Worm (Caenorhabditis elegans): ENCODE data around the gene gars-1.

gars-1 gene

ce11 chrIII:5140559-5140958 lies 22.9 kb downstream of the gars-1 start (continued):
- peak; percentile 29 for TF ChIP-seq elt-2 (tag; optimal IDR thresholded peaks at IDR 0.05)
- no peak for TF ChIP-seq efl-1 (optimal IDR thresholded peaks at IDR 0.05)
- TF ChIP-seq efl-1 (GFP tag; optimal IDR thresholded peaks at IDR 0.05 in 1 of 2), result peak in 1 of 2 experiments; percentile 74
- TF ChIP-seq pax-3 (tag; optimal IDR thresholded peaks at IDR 0.05), result no peak
- no peak for TF ChIP-seq nhr-76 (tag; optimal IDR thresholded peaks at IDR 0.05)
- TF ChIP-seq aha-1 (tag; optimal IDR thresholded peaks at IDR 0.05), result no peak
- peak in 1 of 2 experiments; percentile 1 for TF ChIP-seq mdl-1 (tag; optimal IDR thresholded peaks at IDR 0.05)
- no peak for TF ChIP-seq ztf-4 (tag; optimal IDR thresholded peaks at IDR 0.05)
- no peak for TF ChIP-seq zip-4 (GFP tag; optimal IDR thresholded peaks at IDR 0.05)
- TF ChIP-seq lin-15B (tag; optimal IDR thresholded peaks at IDR 0.05), result no peak
- TF ChIP-seq tbx-2 (tag; optimal IDR thresholded peaks at IDR 0.05), result peak; percentile 96
- no peak for TF ChIP-seq ceh-90 (tag; optimal IDR thresholded peaks at IDR 0.05)
- no peak for TF ChIP-seq unc-98 (GFP tag; IDR thresholded peaks at IDR 0.05)
- TF ChIP-seq ceh-82 (tag; optimal IDR thresholded peaks at IDR 0.05), result no peak
- no peak for TF ChIP-seq skn-1 (tag; optimal IDR thresholded peaks at IDR 0.05)

- no peak for TF ChIP-seq nhr-12 (tag; optimal IDR thresholded peaks at IDR 0.05)
- no peak for TF ChIP-seq nhr-28 (tag; optimal IDR thresholded peaks at IDR 0.05)
- no peak for TF ChIP-seq fkh-8 (tag; optimal IDR thresholded peaks at IDR 0.05)
- no peak for TF ChIP-seq mef-2 (tag; optimal IDR thresholded peaks at IDR 0.05)
- TF ChIP-seq mep-1 (tag; optimal IDR thresholded peaks at IDR 0.05), result no peak
- no peak for TF ChIP-seq lir-3 (tag; optimal IDR thresholded peaks at IDR 0.05; ENCODE audit: poor library complexity)
- TF ChIP-seq nhr-20 (tag; optimal IDR thresholded peaks at IDR 0.05), result no peak
- no peak for TF ChIP-seq alr-1 (tag; optimal IDR thresholded peaks at IDR 0.05; ENCODE audit: borderline replicate concordance)
- TF ChIP-seq tbx-2 (tag; optimal IDR thresholded peaks at IDR 0.05), result peak; percentile 15
These were observed 23.7 kb downstream of the gars-1 start for ce11 chrIII:5139768-5140167.

- no peak for TF ChIP-seq efl-3 (GFP tag; optimal IDR thresholded peaks at IDR 0.05)
- no peak for TF ChIP-seq efl-1 (optimal IDR thresholded peaks at IDR 0.05)
- TF ChIP-seq efl-1 (GFP tag; optimal IDR thresholded peaks at IDR 0.05 in 1 of 2), result peak in 1 of 2 experiments; percentile 8
These were observed 24.4 kb downstream of the gars-1 start for ce11 chrIII:5138940-5139533.

ce11 chrIII:5137685-5138084 lies 25.7 kb downstream of the gars-1 start:
- TF ChIP-seq unc-130 (tag; optimal IDR thresholded peaks at IDR 0.05) (peak; percentile 44), jun-1 (tag; optimal IDR thresholded peaks at IDR 0.05) (no peak)

ce11 chrIII:5137099-5137498 lies 26.3 kb downstream of the gars-1 start:
- no peak for TF ChIP-seq lir-3 (tag; optimal IDR thresholded peaks at IDR 0.05; ENCODE audit: poor library complexity)
- TF ChIP-seq elt-2 (tag; optimal IDR thresholded peaks at IDR 0.05), result peak; percentile 13
- no peak for TF ChIP-seq hlh-17 (GFP tag; optimal IDR thresholded peaks at IDR 0.05; ENCODE audit: borderline replicate concordance)
- peak; percentile 35 for TF ChIP-seq nhr-85 (tag)
- TF ChIP-seq Y116A8C.19 (tag; optimal IDR thresholded peaks at IDR 0.05; ENCODE audit: borderline replicate concordance), result no peak
- peak; percentile 19 for TF ChIP-seq tbx-2 (tag; optimal IDR thresholded peaks at IDR 0.05)
- no peak for TF ChIP-seq efl-1 (optimal IDR thresholded peaks at IDR 0.05)
- peak in 1 of 2 experiments; percentile 59 for TF ChIP-seq efl-1 (GFP tag; optimal IDR thresholded peaks at IDR 0.05 in 1 of 2)
- TF ChIP-seq blmp-1 (tag; optimal IDR thresholded peaks at IDR 0.05), result no peak

- TF ChIP-seq lsy-2 (tag; optimal IDR thresholded peaks at IDR 0.05), result peak in 1 of 2 experiments; percentile 48
- TF ChIP-seq nhr-90 (tag; optimal IDR thresholded peaks at IDR 0.05; ENCODE audit: poor library complexity), result no peak
- TF ChIP-seq lin-35 (GFP tag; optimal IDR thresholded peaks at IDR 0.05), result no peak
- peak; percentile 23 for TF ChIP-seq lin-14 (GFP tag; optimal IDR thresholded peaks at IDR 0.05)
- TF ChIP-seq nhr-20 (tag; optimal IDR thresholded peaks at IDR 0.05), result peak; percentile 9
- TF ChIP-seq jun-1 (tag; optimal IDR thresholded peaks at IDR 0.05), result no peak
- TF ChIP-seq skn-1 (tag; optimal IDR thresholded peaks at IDR 0.05), result no peak
- TF ChIP-seq snpc-4 (tag; optimal IDR thresholded peaks at IDR 0.05), result no peak
- peak; percentile 27 for TF ChIP-seq rnt-1 (tag; optimal IDR thresholded peaks at IDR 0.05)
- no peak for TF ChIP-seq pag-3 (tag; optimal IDR thresholded peaks at IDR 0.05; ENCODE audit: borderline replicate concordance, insufficient read depth)
- no peak for TF ChIP-seq C34B4.2 (tag; optimal IDR thresholded peaks at IDR 0.05)
- TF ChIP-seq snu-23 (GFP tag; optimal IDR thresholded peaks at IDR 0.05), result peak; percentile 19
- TF ChIP-seq tbx-2 (tag; optimal IDR thresholded peaks at IDR 0.05), result peak; percentile 99
- TF ChIP-seq efl-1 (optimal IDR thresholded peaks at IDR 0.05), result no peak
- TF ChIP-seq efl-1 (GFP tag; optimal IDR thresholded peaks at IDR 0.05 in 1 of 2), result peak in 1 of 2 experiments; percentile 90
- TF ChIP-seq lin-15B (tag; optimal IDR thresholded peaks at IDR 0.05), result no peak
- no peak for TF ChIP-seq hlh-4 (tag; optimal IDR thresholded peaks at IDR 0.05)
- TF ChIP-seq nhr-47 (tag; optimal IDR thresholded peaks at IDR 0.05), result peak; percentile 13
These were observed 27.3 kb downstream of the gars-1 start, which contains the start of gene tbx-2 for ce11 chrIII:5136033-5136597. Gene tbx-2 (minus strand): TSS chrIII:5136296.
